Fruit fly (Drosophila melanogaster): ENCODE results near the gene CG42590.

CG42590 gene

dm6 chr3L:8072720-8073119, 3.7 kb upstream of the CG42590 start (continued):
- TF ChIP-seq Sox102F (GFP tag; optimal IDR thresholded peaks at IDR 0.05) = peak; percentile 50
- peak; percentile 9 for TF ChIP-seq Nf-YC (tag; optimal IDR thresholded peaks at IDR 0.05)
- no peak for TF ChIP-seq CG3838 (GFP tag; optimal IDR thresholded peaks at IDR 0.05)
- no peak for TF ChIP-seq D (optimal IDR thresholded peaks at IDR 0.05)
- peak; percentile 76 for TF ChIP-seq D (GFP tag; optimal IDR thresholded peaks at IDR 0.05)
- peak; percentile 88 for TF ChIP-seq CG2678 (tag; optimal IDR thresholded peaks at IDR 0.05)
- TF ChIP-seq Trl (optimal IDR thresholded peaks at IDR 0.05) = peak in 1 of 2 experiments; percentile 18
- TF ChIP-seq Trl (GFP tag; optimal IDR thresholded peaks at IDR 0.05) = peak; percentile 27
- no peak; the same call in 2 of the 3 replicates for TF ChIP-seq Mrtf (GFP tag; IDR thresholded peaks at IDR 0.05)
- TF ChIP-seq CG14014 (GFP tag; IDR thresholded peaks at IDR 0.05) = peak; percentile 28; the same call in 1 of the 2 replicates
- peak; percentile 67 for TF ChIP-seq CG5180 (GFP tag; optimal IDR thresholded peaks at IDR 0.05)
- TF ChIP-seq grau (tag; optimal IDR thresholded peaks at IDR 0.05) = peak; percentile 35
- peak; percentile 54 for TF ChIP-seq pum (GFP tag; optimal IDR thresholded peaks at IDR 0.05)
- peak; percentile 65 for TF ChIP-seq CG13624 (GFP tag; optimal IDR thresholded peaks at IDR 0.05)
- TF ChIP-seq nerfin-1 (tag; optimal IDR thresholded peaks at IDR 0.05) = peak; percentile 52
- 0 out of 3 replicates have a peak, but pooled peaks have one; percentile 45 for TF ChIP-seq CG6175 (GFP tag; IDR thresholded peaks at IDR 0.05)
- no peak for TF ChIP-seq dan (GFP tag; IDR thresholded peaks at IDR 0.05)
- TF ChIP-seq psq (GFP tag; optimal IDR thresholded peaks at IDR 0.05) = no peak
- TF ChIP-seq cas (GFP tag; IDR thresholded peaks at IDR 0.05) = 0 out of 2 replicates have a peak, but pooled peaks have one; percentile 42
- TF ChIP-seq gro (GFP tag; optimal IDR thresholded peaks at IDR 0.05) = peak; percentile 37
- TF ChIP-seq CG17186 (GFP tag; optimal IDR thresholded peaks at IDR 0.05) = peak; percentile 23
- TF ChIP-seq sqz (GFP tag; optimal IDR thresholded peaks at IDR 0.05) = peak; percentile 47
- peak; percentile 56 for TF ChIP-seq CG7987 (GFP tag; optimal IDR thresholded peaks at IDR 0.05)
- peak; percentile 36 for TF ChIP-seq Hmr (GFP tag; optimal IDR thresholded peaks at IDR 0.05)
- TF ChIP-seq CG12155 (GFP tag; optimal IDR thresholded peaks at IDR 0.05) = no peak
- no peak for TF ChIP-seq br (optimal IDR thresholded peaks at IDR 0.05)
- peak; percentile 75 for TF ChIP-seq CG14441 (GFP tag; IDR thresholded peaks at IDR 0.05)
- peak; percentile 3; the same call in 1 of the 2 replicates for TF ChIP-seq Ravus (GFP tag; IDR thresholded peaks at IDR 0.05)
- TF ChIP-seq Atf3 (GFP tag; optimal IDR thresholded peaks at IDR 0.05) = no peak
- no peak for TF ChIP-seq CG12219 (GFP tag; optimal IDR thresholded peaks at IDR 0.05)
- peak; percentile 25 for TF ChIP-seq lilli (GFP tag; optimal IDR thresholded peaks at IDR 0.05)
- TF ChIP-seq pros (GFP tag; optimal IDR thresholded peaks at IDR 0.05) = no peak
- no peak for TF ChIP-seq Bgb (GFP tag; IDR thresholded peaks at IDR 0.05; ENCODE audit: partially characterized antibody)
- no peak for TF ChIP-seq Mad (GFP tag; optimal IDR thresholded peaks at IDR 0.05)
- no peak; the same call in 1 of the 2 replicates for TF ChIP-seq Adf1 (GFP tag; IDR thresholded peaks at IDR 0.05)
- TF ChIP-seq CG42726 (GFP tag; IDR thresholded peaks at IDR 0.05; ENCODE audit: partially characterized antibody) = no peak
- no peak for TF ChIP-seq emc (GFP tag; optimal IDR thresholded peaks at IDR 0.05)
- TF ChIP-seq H2.0 (GFP tag; IDR thresholded peaks at IDR 0.05) = no peak
- peak; percentile 70; the same call in 2 of the 3 replicates for TF ChIP-seq Dbx (GFP tag; IDR thresholded peaks at IDR 0.05)
- TF ChIP-seq CG32772 (GFP tag; IDR thresholded peaks at IDR 0.05) = peak; percentile 56; the same call in 1 of the 2 replicates
- TF ChIP-seq h (optimal IDR thresholded peaks at IDR 0.05) = no peak
- TF ChIP-seq crol (GFP tag; IDR thresholded peaks at IDR 0.05) = no peak
- TF ChIP-seq CG2202 (tag; optimal IDR thresholded peaks at IDR 0.05) = no peak
- peak; percentile 37 for TF ChIP-seq CG12104 (GFP tag; optimal IDR thresholded peaks at IDR 0.05)
- TF ChIP-seq CG34422 (GFP tag; IDR thresholded peaks at IDR 0.05) = no peak
- no peak for TF ChIP-seq ham (GFP tag; IDR thresholded peaks at IDR 0.05)
- TF ChIP-seq CG10267 (tag; optimal IDR thresholded peaks at IDR 0.05) = peak; percentile 53
- no peak for TF ChIP-seq odd (GFP tag; optimal IDR thresholded peaks at IDR 0.05)
- peak; percentile 60; the same call in 2 of the 3 replicates for TF ChIP-seq CG11695 (GFP tag; IDR thresholded peaks at IDR 0.05)
- no peak for TF ChIP-seq tna (GFP tag; IDR thresholded peaks at IDR 0.05; ENCODE audit: partially characterized antibody)
- no peak for TF ChIP-seq CG1529 (GFP tag; optimal IDR thresholded peaks at IDR 0.05)
- peak; percentile 32; the same call in 1 of the 2 replicates for TF ChIP-seq MBD-R2 (GFP tag; IDR thresholded peaks at IDR 0.05)
- TF ChIP-seq Nf-YB (GFP tag; optimal IDR thresholded peaks at IDR 0.05) = no peak

All from whole organism, embryonic.